Worm (Caenorhabditis elegans): ENCODE results near the gene arx-4.

Gene arx-4

DNA sequence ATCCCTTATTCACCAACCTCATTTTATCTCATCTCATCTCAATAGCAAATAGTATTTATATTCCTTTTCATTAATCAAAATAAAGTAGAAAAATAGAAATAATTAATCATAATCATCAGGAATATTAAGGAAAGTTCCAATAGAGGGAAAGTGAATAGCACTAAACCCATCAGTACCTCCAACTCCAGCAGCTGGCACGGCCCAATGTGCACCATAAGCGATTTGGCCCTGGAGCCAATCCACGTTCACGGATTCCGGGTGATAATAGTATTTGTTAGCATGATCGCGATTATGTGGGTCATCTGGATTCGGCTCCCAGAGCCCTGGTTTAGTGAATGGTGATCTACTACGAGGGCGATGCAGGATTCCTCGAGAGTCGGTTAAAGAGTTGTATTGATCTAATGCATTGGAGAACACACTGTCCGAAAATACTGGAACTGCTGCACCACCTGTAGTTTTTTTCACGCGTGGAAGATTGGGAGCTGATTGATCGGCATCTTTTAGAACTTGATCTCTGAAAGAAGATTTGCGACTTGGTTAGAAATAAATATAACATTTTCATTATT lies 26.3 kb upstream of the arx-4 start (continued):
- TF ChIP-seq lim-7 (GFP tag; IDR thresholded peaks at IDR 0.05) (peak; percentile 95), saeg-2 (GFP tag; IDR thresholded peaks at IDR 0.05) (peak; percentile 88), unc-62 (GFP tag; optimal IDR thresholded peaks at IDR 0.05 in 1 of 2) (no peak), unc-62 (tag; optimal IDR thresholded peaks at IDR 0.05) (no peak), nhr-11 (tag; optimal IDR thresholded peaks at IDR 0.05) (no peak)

DNA sequence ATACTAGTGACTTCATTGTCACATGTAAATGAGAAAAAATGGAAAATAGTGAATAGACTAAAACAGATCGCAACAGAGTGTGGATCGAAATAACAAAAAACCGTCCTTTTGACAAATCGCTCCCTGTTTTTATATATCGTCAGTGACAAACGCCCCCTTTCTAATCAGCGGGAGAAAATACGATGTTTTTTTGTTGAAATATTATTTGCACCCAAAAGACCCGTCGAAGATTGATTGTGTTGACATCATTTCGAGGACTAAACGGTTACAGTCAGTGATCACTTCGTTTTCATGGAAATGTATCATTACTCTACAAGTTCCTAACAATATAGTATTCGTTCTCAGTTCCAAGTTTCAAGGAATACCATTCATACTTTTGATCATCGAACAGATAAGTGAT lies 22.6 kb upstream of the arx-4 start, which contains the start of gene dos-3:
dos-3 (minus strand) TSS at position 101 of the 400 bp plus-strand sequence.
- no peak for TF ChIP-seq F44E2.7 (GFP tag; IDR thresholded peaks at IDR 0.05)
- TF ChIP-seq Y48G9A.11 (GFP tag; IDR thresholded peaks at IDR 0.05) = no peak
- TF ChIP-seq cey-2 (tag; optimal IDR thresholded peaks at IDR 0.05; ENCODE audit: borderline replicate concordance, insufficient read depth) = no peak
- no peak for TF ChIP-seq pha-4 (GFP tag; IDR thresholded peaks at IDR 0.05)
- no peak for TF ChIP-seq pha-4 (tag; optimal IDR thresholded peaks at IDR 0.05)
- TF ChIP-seq unc-62 (GFP tag; optimal IDR thresholded peaks at IDR 0.05 in 1 of 2) = no peak
- no peak for TF ChIP-seq unc-62 (tag; optimal IDR thresholded peaks at IDR 0.05)
- no peak for TF ChIP-seq ZK546.5 (tag; optimal IDR thresholded peaks at IDR 0.05)

DNA sequence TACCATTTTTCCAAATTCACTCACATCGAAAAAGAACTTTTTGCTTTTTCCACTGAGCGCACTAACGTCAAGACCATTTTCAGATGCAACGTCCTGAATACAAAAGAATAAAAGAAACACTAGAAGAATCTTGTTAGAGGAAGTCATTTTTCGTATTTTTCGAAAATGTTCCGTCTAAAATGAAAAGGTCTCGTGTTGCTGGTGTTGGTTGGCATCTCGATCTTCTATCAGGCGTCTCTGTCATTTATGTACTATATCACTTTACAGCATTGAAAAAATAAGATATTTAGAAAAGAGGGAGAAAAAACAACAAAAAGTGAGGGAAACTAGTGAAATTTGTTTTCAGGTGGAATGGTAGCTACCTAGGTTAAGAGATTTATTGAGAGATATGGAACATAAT lies 20.9 kb upstream of the arx-4 start, which contains the start of gene K02F3.9:
K02F3.9 (minus strand) TSS at position 190 of the 400 bp plus-strand sequence.
- TF ChIP-seq hlh-30 (tag; optimal IDR thresholded peaks at IDR 0.05; ENCODE audit: insufficient read depth) = peak; percentile 2
- TF ChIP-seq F44E2.7 (GFP tag; IDR thresholded peaks at IDR 0.05) = no peak

- TF ChIP-seq zip-11 (GFP tag; IDR thresholded peaks at IDR 0.05) (no peak), lin-38 (GFP tag; IDR thresholded peaks at IDR 0.05) (no peak), R02D3.7 (tag; optimal IDR thresholded peaks at IDR 0.05) (no peak)
Observed at ce11 chrIII:842630-843029, 19.5 kb upstream of the arx-4 start, which contains the start of gene far-8. Gene far-8 (plus strand): TSS chrIII:842930.

ce11 chrIII:843999-844398 lies 18.1 kb upstream of the arx-4 start:
- TF ChIP-seq duxl-1 (tag; optimal IDR thresholded peaks at IDR 0.05; ENCODE audit: poor library complexity) = no peak
- no peak for TF ChIP-seq mdt-29 (GFP tag; IDR thresholded peaks at IDR 0.05)
- no peak for TF ChIP-seq unc-39 (tag; optimal IDR thresholded peaks at IDR 0.05)
- TF ChIP-seq daf-16 (GFP tag; optimal IDR thresholded peaks at IDR 0.05) = no peak
- TF ChIP-seq daf-16 (tag; optimal IDR thresholded peaks at IDR 0.05) = peak; percentile 68
- no peak for TF ChIP-seq saeg-2 (GFP tag; IDR thresholded peaks at IDR 0.05)
- TF ChIP-seq dmd-8 (GFP tag; IDR thresholded peaks at IDR 0.05) = no peak
- no peak for TF ChIP-seq gei-8 (GFP tag; optimal IDR thresholded peaks at IDR 0.05)
- TF ChIP-seq nhr-42 (GFP tag; IDR thresholded peaks at IDR 0.05) = no peak
- peak in 1 of 2 experiments; percentile 28 for TF ChIP-seq lsy-2 (tag; optimal IDR thresholded peaks at IDR 0.05)
- TF ChIP-seq hmg-1.1 (GFP tag; IDR thresholded peaks at IDR 0.05) = peak; percentile 54
- peak in 1 of 2 experiments; percentile 14 for TF ChIP-seq unc-62 (GFP tag; optimal IDR thresholded peaks at IDR 0.05 in 1 of 2)
- no peak for TF ChIP-seq unc-62 (tag; optimal IDR thresholded peaks at IDR 0.05)
- TF ChIP-seq ceh-44 (GFP tag; IDR thresholded peaks at IDR 0.05) = no peak
- TF ChIP-seq mxl-3 (GFP tag; optimal IDR thresholded peaks at IDR 0.05) = peak; percentile 96
- TF ChIP-seq ZK337.2 (GFP tag; IDR thresholded peaks at IDR 0.05) = no peak
- no peak for TF ChIP-seq ces-1 (GFP tag; optimal IDR thresholded peaks at IDR 0.05)
- TF ChIP-seq ceh-62 (tag; optimal IDR thresholded peaks at IDR 0.05) = no peak
- peak; percentile 42; the same call in 1 of the 2 replicates for TF ChIP-seq madf-9 (GFP tag; conservative IDR thresholded peaks at IDR 0.05)
- TF ChIP-seq ceh-20 (GFP tag; IDR thresholded peaks at IDR 0.05) = 0 out of 2 replicates have a peak, but pooled peaks have one; percentile 35
- TF ChIP-seq vab-7 (GFP tag; IDR thresholded peaks at IDR 0.05) = no peak
- TF ChIP-seq dpl-1 (GFP tag; optimal IDR thresholded peaks at IDR 0.05) = peak; percentile 15
- TF ChIP-seq mdl-1 (tag; optimal IDR thresholded peaks at IDR 0.05) = peak in 1 of 2 experiments; percentile 56
- no peak for TF ChIP-seq F26F4.8 (GFP tag; conservative IDR thresholded peaks at IDR 0.05)
- peak; percentile 18 for TF ChIP-seq nhr-11 (tag; optimal IDR thresholded peaks at IDR 0.05)
- no peak for TF ChIP-seq nhr-76 (tag; optimal IDR thresholded peaks at IDR 0.05)
- TF ChIP-seq zag-1 (tag; optimal IDR thresholded peaks at IDR 0.05) = no peak
- TF ChIP-seq mes-2 (tag; optimal IDR thresholded peaks at IDR 0.05; ENCODE audit: poor library complexity, severe bottlenecking) = peak; percentile 27
- no peak for TF ChIP-seq snpc-1.2 (GFP tag; IDR thresholded peaks at IDR 0.05)
- TF ChIP-seq hlh-11 (tag; optimal IDR thresholded peaks at IDR 0.05) = peak; percentile 65
- peak; percentile 44; the same call in 1 of the 2 replicates for TF ChIP-seq mxl-2 (GFP tag; conservative IDR thresholded peaks at IDR 0.05)
